Fruit fly (Drosophila melanogaster): ENCODE measurements around the gene Alp9.
A peak's percentile ranks its signal among the peaks of the same experiment; 100 is the strongest.

The Alp9 gene

dm6 chr3L:5594853-5595593 lies at the start of gene Alp9, which contains the start of gene Alp10:
Alp9 (plus strand) TSS chr3L:5595542.
Alp10 (minus strand) TSS chr3L:5595272.
- no peak for TF ChIP-seq CG17801 (GFP tag; optimal IDR thresholded peaks at IDR 0.05; ENCODE audit: partially characterized antibody)

dm6 chr3L:5548524-5549084 lies 46.7 kb upstream of the Alp9 start:
- TF ChIP-seq CG17801 (GFP tag; optimal IDR thresholded peaks at IDR 0.05; ENCODE audit: partially characterized antibody): no peak

dm6 chr3L:5551087-5551486 lies 44.3 kb upstream of the Alp9 start, which contains the start of gene frm:
frm (minus strand) TSS chr3L:5551159.
- no peak for TF ChIP-seq CG17801 (GFP tag; optimal IDR thresholded peaks at IDR 0.05; ENCODE audit: partially characterized antibody)

DNA sequence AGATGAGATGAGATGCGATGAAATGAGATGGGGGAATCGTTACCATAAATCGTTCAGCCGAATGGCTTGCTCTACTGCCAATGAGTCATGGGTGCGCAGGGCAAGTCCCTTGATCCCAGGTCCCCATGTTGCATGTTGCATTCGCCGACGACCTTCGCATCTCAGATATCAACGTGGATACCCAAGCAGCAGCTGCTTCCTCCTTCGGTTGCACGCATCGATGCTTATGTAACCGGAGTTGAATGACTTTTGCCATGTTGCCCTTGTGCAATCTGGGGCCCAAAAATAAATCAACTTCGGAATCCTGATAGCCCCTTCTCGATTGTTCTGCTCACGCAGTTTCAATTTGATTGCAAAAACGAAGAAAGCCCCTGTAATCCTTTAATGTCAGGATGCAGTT lies 41.6 kb upstream of the Alp9 start:
- TF ChIP-seq CG17801 (GFP tag; optimal IDR thresholded peaks at IDR 0.05; ENCODE audit: partially characterized antibody): no peak

DNA sequence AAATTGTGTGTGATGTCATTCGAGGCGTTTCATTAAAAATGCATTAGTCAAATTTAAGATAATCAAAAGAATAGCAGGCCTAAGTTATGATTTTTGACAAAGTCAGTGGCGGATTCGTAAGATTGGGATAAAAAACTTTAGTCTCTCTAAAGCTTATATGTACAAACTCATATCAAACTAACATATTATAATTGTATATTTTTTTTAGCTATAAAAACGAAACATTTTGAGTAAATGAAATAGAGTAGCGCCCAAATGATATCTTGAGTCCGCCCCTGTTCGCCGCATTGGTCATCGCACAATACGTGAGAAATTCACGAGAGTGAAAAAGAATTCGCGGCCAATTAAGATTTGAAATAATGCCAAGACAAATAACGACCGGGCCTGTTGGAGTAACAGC lies 41.0 kb upstream of the Alp9 start:
- TF ChIP-seq CG17801 (GFP tag; optimal IDR thresholded peaks at IDR 0.05; ENCODE audit: partially characterized antibody): no peak

DNA sequence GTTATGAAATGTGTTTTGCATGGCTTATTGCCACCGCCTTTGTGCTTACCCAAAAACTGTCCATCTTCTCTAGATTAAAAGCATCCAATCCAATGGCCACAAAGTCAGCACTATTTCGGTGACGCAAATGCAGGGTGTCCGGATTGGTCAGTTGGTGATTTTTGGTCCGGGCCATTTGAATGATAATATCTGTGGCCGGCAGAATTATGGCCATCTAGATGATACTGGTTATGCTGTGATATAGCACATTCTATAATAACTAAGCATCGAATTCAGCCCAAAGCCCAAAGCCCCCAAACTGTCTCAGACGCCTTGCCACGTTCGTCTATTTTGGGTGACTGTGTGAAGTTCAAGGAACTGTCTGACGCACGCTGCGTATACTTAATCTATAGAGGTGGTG lies 39.1 kb upstream of the Alp9 start:
- no peak for TF ChIP-seq CG17801 (GFP tag; optimal IDR thresholded peaks at IDR 0.05; ENCODE audit: partially characterized antibody)

DNA sequence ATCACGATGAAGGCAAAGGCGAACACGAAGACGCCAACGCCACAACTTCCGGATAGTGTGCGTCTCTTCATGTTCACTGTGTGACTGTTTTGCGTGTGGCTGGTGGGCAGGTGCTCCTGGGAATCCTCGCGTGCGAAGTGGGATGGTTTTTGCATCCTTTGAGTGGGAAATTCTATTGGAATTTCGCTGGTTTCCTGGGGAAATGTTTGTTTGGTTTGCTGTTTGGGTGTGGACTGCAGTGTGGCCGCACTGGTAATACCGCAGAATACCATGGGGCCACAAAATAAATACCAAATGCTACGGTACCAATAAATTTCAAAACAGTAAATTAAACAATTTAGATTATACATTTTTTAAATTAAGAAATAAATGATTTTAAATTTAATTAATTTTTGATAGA lies 34.0 kb upstream of the Alp9 start, which contains the start of gene sinu:
Gene sinu (minus strand): TSS at position 258 of the 400 bp plus-strand sequence.
- TF ChIP-seq CG17801 (GFP tag; optimal IDR thresholded peaks at IDR 0.05; ENCODE audit: partially characterized antibody): no peak

dm6 chr3L:5562584-5562983 lies 32.8 kb upstream of the Alp9 start:
- TF ChIP-seq CG17801 (GFP tag; optimal IDR thresholded peaks at IDR 0.05; ENCODE audit: partially characterized antibody): no peak

dm6 chr3L:5563309-5564182 lies 31.8 kb upstream of the Alp9 start, which contains the start of the genes ScsbetaG and Sras:
ScsbetaG (minus strand) TSS chr3L:5563691.
Sras (plus strand) TSS chr3L:5563774.
- TF ChIP-seq CG17801 (GFP tag; optimal IDR thresholded peaks at IDR 0.05; ENCODE audit: partially characterized antibody): peak; percentile 45

dm6 chr3L:5565051-5565688 lies 30.2 kb upstream of the Alp9 start, which contains the start of gene bc10:
bc10 (plus strand) TSS chr3L:5565231.
- no peak for TF ChIP-seq CG17801 (GFP tag; optimal IDR thresholded peaks at IDR 0.05; ENCODE audit: partially characterized antibody)

DNA sequence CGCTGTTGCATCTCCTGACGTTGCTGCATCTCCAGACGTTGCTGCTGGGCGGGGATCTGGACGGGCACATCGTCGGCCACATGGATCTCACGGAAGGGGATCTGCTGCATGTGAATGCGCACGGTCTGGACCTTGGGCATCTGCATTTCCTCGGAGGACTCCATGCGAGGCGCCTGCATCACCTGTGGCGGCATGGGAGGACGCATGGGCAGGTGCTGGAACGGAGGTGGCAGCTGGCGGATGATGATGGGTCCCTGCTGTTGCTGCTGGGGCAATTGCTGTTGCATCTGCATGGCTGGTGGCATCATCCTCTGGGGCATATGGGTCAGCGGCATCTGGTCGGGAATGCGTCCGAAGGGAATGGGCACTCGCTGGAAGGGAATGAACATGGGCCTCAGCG lies 27.0 kb upstream of the Alp9 start:
- no peak for TF ChIP-seq CG17801 (GFP tag; optimal IDR thresholded peaks at IDR 0.05; ENCODE audit: partially characterized antibody)

dm6 chr3L:5569724-5570123 lies 25.6 kb upstream of the Alp9 start:
- TF ChIP-seq CG17801 (GFP tag; optimal IDR thresholded peaks at IDR 0.05; ENCODE audit: partially characterized antibody): no peak

DNA sequence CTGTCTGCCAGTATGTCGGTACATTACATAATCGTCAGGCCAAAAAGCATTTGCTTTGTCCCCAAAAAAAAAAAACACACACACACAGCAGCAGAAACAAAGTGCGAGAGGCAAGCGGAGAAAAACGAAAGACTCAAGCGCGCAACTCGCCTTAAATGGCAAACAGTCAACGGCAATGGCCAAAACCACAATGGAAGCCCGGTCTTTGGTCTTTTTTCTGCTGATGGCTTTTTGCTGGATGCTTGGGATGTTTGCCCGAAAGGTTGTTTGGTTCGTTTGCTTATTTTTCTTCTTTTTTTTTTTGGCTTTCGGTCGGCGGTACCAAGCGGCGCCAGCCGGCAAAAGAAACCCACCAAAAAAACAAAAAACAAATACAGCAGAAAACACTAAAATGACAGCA lies 24.3 kb upstream of the Alp9 start:
- TF ChIP-seq CG17801 (GFP tag; optimal IDR thresholded peaks at IDR 0.05; ENCODE audit: partially characterized antibody): no peak

DNA sequence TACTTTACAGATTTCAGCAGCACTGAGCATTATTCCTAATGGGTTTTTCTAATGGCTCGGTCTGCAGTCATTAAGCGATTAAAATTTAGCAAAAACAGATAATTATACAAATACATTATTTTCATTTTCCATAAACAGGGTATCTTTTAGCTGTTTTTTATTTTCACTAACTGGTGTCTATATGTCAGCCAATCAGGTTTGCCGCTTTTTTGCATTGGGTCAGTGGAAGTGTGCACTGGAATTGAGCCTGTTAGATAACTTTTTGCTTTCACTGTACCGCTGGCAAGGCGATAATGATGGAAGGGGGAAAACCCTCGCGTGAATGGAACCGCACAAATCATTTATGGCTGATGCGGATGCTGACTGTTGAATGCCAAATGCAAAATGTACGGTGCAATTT lies 19.8 kb upstream of the Alp9 start:
- TF ChIP-seq CG17801 (GFP tag; optimal IDR thresholded peaks at IDR 0.05; ENCODE audit: partially characterized antibody): no peak

DNA sequence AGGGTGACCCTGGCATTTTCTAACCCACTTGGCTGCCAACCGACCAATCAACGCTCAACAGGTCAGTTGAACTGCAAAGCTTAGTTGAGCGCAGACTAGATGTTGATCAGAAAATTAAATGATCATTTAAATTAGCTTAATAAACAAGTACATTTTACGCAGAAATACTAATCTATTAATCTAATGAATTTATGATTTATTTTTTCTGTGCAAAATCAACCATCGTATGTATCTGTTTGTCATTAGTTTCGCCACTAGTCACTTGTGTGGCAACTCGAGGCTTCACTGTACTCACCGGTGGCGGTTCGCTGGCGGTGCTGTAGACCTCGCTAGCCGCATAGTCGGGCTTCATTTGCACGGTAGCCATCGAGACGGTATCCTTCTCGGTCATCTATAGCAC lies 18.8 kb upstream of the Alp9 start:
- TF ChIP-seq CG17801 (GFP tag; optimal IDR thresholded peaks at IDR 0.05; ENCODE audit: partially characterized antibody): no peak
